Fruit fly (Drosophila melanogaster) Kc167 (cell line): ENCODE data around the gene Chsy.

Experiments used
- insv ChIP-seq: fragments of >200 bp; optimal IDR thresholded peaks from 3 replicates; lab custom pipeline; 2018; ENCODE audit warnings: missing external identifiers
- ttk ChIP-seq: sonication (Bioruptor generic); optimal IDR thresholded peaks from 2 replicates; lab custom pipeline; 2017; ENCODE audit warnings: missing external identifiers

DNA sequence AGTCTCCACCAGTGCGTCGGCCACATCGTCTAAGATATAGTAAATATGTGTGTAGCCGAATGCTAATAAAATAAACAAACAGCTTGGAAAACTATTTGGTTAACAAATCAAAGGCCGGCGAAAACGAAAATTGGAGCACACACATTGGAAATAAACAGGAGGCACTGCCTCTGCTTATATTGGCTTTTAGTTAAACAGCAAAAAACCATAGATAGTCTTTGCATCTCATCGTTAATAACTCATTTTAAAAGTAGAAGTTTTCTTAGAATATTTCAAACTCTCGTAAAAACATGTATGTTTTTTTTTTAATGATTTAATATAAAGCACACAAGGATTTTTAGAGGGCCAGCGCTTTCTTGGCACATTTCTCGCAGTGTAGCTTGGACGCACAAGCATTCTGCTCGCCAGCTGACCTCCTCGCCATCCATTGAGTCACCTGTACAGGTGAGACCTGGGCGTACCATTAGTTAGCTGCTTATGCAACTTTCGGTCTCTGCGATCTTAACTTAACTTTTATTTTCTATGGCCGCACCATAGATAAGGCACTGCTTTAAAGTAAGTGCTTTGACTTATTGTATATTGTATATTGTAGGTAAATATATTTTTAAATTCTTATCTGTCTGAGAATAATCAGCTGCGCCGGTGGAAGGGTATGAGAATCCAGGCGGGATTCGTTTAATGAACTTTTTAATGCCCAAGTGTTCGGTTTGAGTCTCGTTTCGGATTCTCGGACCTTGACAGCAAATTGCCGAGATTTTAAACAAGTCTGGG, 1.4 kb downstream of the Chsy start:
- TF ChIP-seq insv (lab: Kevin White, UChicago) (no peak), ttk (lab: Kevin White, UChicago) (no peak)
